Worm (Caenorhabditis elegans) whole organism, midembryonic: Measurements from ENCODE around the gene hst-6.

ENCODE experiments used
- T22C8.4 ChIP-seq: fragments of 200-800 bp; sonication (Bioruptor generic); IDR thresholded peaks from 2 replicates; pipeline ENCODE4 v1.3.6; 2022; ENCODE audit warnings: missing genetic modification characterization, missing compliant biosample characterization
- cog-1 ChIP-seq: sonication (generic microtip); optimal IDR thresholded peaks from 2 replicates; lab custom pipeline; 2016; ENCODE audit warnings: missing genetic modification characterization, missing compliant biosample characterization
- flt-1 ChIP-seq: fragments of 200-800 bp; sonication (Bioruptor generic); IDR thresholded peaks from 2 replicates; pipeline ENCODE4 v1.3.6; 2022; ENCODE audit warnings: missing genetic modification characterization, missing compliant biosample characterization
- klf-2 ChIP-seq: fragments of 200-800 bp; sonication (Bioruptor generic); conservative IDR thresholded peaks from 2 replicates; pipeline ENCODE4 v1.3.6; 2022; ENCODE audit warnings: missing genetic modification reagents, missing genetic modification characterization, missing compliant biosample characterization
- med-1 ChIP-seq: sonication (generic microtip); optimal IDR thresholded peaks from 2 replicates; lab custom pipeline; 2017; ENCODE audit warnings: missing genetic modification characterization, mild to moderate bottlenecking, missing compliant biosample characterization, antibody characterized with exemption, missing genetic modification reagents; ENCODE audit not compliant: insufficient read depth
- ref-1 ChIP-seq: fragments of 200-800 bp; sonication (Bioruptor generic); conservative IDR thresholded peaks from 2 replicates; pipeline ENCODE4 v1.3.6; 2022; ENCODE audit warnings: missing genetic modification reagents, missing genetic modification characterization, missing compliant biosample characterization
- tab-1 ChIP-seq: fragments of 200-800 bp; sonication (Bioruptor generic); IDR thresholded peaks from 2 replicates; pipeline ENCODE4 v1.3.6; 2022; ENCODE audit warnings: missing genetic modification characterization, missing compliant biosample characterization
- ztf-23 ChIP-seq: fragments of 200-800 bp; sonication (Bioruptor generic); IDR thresholded peaks from 2 replicates; pipeline ENCODE4 v1.3.6; 2022; ENCODE audit warnings: missing genetic modification reagents, missing genetic modification characterization, missing compliant biosample characterization
- ztf-29 ChIP-seq: fragments of 200-800 bp; sonication (Bioruptor generic); IDR thresholded peaks from 2 replicates; pipeline ENCODE4 v1.3.6; 2022; ENCODE audit warnings: missing genetic modification reagents, missing genetic modification characterization, missing compliant biosample characterization

Gene hst-6

DNA sequence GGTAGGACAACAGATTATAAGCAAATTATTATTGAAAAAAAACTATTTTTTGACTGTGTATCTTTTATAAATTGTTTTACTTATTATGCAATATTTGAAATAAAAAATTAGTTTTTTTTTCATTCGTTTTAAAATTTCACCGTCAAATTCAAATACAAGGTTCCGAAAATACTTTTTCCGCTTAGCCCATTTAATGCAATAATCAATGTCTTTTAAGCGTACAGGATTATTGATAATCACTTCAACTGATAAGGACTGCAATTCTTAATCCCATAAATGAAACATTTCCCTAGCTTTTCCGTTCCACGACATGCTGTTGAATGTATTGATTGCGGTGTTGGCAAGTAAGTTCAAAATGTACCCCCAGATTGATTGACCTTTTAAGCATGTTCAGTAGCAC, 18.4 kb upstream of the hst-6 start, which contains the start of gene nspg-12:
Gene nspg-12, plus strand, starts transcription at position 301 of the 400 bp plus-strand sequence.
- TF ChIP-seq ztf-23 (GFP tag; lab: Robert Waterston, UW) (no peak), T22C8.4 (GFP tag; lab: Robert Waterston, UW) (no peak), ztf-29 (GFP tag; lab: Robert Waterston, UW) (no peak), med-1 (GFP tag; lab: Kevin White, UChicago) (no peak), flt-1 (no peak), tab-1 (GFP tag; lab: Robert Waterston, UW) (no peak), cog-1 (no peak), klf-2 (no peak), ref-1 (no peak)

DNA sequence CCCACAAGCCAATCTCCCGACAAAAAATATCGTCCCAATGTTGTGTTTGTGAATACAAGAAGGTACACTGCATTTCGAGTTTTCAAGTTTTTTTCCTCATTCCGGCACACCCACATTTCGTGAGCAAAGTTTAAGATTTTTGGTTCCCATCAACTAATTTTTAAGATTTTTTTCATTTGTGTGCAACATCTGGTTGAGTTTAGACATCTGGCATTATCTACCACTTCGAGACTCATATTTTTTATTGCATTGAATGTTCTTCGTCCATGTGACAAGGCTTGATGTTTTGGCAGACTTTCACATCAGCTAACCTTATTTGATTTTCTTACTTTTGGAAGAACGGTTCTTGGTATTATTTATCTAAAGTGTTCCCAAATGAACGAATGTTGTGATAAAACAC, 15.0 kb upstream of the hst-6 start:
- TF ChIP-seq T22C8.4 (GFP tag; lab: Robert Waterston, UW) (no peak), klf-2 (no peak), ref-1 (no peak), ztf-23 (GFP tag; lab: Robert Waterston, UW) (no peak), ztf-29 (GFP tag; lab: Robert Waterston, UW) (no peak), cog-1 (no peak), flt-1 (no peak), tab-1 (GFP tag; lab: Robert Waterston, UW) (no peak), med-1 (GFP tag; lab: Kevin White, UChicago) (no peak)

DNA sequence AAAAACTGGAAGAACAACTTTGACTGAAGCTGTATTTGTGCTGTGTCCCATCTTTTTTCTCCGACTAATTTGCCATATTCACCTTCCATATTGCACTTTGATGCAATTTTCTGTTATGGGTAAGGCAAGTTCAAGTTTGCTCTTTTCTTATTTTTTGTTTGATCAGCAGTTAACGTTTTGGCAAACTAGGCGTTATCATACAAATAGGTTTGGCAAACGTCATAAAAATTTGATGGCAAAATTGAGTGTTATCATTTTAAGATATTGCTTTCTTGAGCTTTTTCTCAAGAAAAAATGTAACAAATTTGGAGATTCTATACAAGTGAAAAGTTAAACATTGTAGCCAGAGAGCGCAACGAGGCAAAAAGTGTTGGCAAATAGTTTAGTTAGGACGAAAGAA, 13.3 kb upstream of the hst-6 start:
- TF ChIP-seq ztf-29 (GFP tag; lab: Robert Waterston, UW) (no peak), med-1 (GFP tag; lab: Kevin White, UChicago) (no peak), T22C8.4 (GFP tag; lab: Robert Waterston, UW) (no peak), flt-1 (no peak), cog-1 (no peak), klf-2 (no peak), ref-1 (no peak), tab-1 (GFP tag; lab: Robert Waterston, UW) (no peak), ztf-23 (GFP tag; lab: Robert Waterston, UW) (no peak)

DNA sequence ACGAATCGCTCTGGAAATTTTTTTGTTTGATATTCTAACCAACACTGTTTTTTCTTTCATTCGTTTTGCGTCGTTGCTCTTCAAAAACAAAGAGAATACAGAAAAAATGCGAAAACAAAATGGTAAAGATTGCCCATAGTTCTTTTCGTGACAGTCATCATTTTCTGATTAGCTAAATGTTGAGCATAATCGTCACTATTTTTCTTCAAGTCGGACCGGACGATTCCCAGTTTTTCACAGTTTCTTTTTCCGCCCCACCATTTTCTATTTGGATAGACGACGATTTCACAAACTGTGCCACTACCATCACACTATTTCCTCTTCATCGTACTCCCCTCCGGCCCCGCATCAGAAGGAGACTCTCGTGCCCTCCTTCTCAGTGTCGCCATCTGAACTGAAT, 11.8 kb upstream of the hst-6 start:
- no peak for TF ChIP-seq med-1 (GFP tag; lab: Kevin White, UChicago)
- TF ChIP-seq ztf-29 (GFP tag; lab: Robert Waterston, UW): no peak
- TF ChIP-seq ref-1: no peak
- TF ChIP-seq ztf-23 (GFP tag; lab: Robert Waterston, UW): no peak
- TF ChIP-seq tab-1 (GFP tag; lab: Robert Waterston, UW): no peak
- TF ChIP-seq flt-1: no peak
- no peak for TF ChIP-seq cog-1
- no peak for TF ChIP-seq klf-2
- no peak for TF ChIP-seq T22C8.4 (GFP tag; lab: Robert Waterston, UW)

DNA sequence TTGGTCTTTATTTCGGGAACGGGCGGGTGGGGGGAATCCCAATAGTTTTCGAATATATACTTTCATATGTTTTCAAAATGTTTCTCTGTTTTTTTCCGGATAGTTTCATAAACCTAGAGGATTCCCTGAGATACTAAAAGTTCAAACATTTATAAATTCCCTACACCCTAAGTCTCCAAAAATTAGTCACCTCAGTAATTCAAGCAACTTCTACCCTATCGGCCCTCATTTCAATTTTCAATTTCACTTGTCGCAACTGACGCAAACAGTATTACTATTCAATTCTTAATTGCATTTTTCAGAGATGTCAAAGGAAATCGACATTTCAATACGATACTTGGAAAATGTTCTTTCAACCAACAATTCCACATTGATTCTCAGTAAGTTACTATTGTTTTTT, 11.3 kb upstream of the hst-6 start, which contains the start of gene Y34B4A.4:
Gene Y34B4A.4, plus strand, starts transcription at position 301 of the 400 bp plus-strand sequence.
- no peak for TF ChIP-seq ztf-23 (GFP tag; lab: Robert Waterston, UW)

DNA sequence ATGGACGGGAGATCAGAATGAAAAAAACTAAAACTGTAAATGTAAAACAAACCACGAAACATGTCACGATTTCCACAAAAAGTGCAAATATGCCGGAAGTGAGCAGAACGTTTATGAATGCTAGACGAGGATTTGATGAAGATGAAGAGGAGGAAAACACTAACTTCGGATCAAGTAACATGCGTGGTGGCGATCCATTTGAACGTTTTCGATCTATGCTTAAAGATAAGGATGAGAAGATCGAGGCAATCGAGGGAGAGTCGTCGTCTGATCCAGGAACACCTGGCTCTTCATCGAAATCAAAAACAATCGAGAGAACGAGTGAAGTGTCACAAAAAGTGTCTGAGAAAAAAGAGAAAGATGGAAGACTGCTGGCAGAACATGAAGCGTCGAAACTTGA, 10.0 kb upstream of the hst-6 start:
- TF ChIP-seq tab-1 (GFP tag; lab: Robert Waterston, UW): no peak
- TF ChIP-seq cog-1: no peak
- TF ChIP-seq flt-1: no peak
- no peak for TF ChIP-seq med-1 (GFP tag; lab: Kevin White, UChicago)
- TF ChIP-seq ref-1: no peak
- TF ChIP-seq ztf-29 (GFP tag; lab: Robert Waterston, UW): no peak
- no peak for TF ChIP-seq T22C8.4 (GFP tag; lab: Robert Waterston, UW)
- no peak for TF ChIP-seq klf-2
- TF ChIP-seq ztf-23 (GFP tag; lab: Robert Waterston, UW): no peak

DNA sequence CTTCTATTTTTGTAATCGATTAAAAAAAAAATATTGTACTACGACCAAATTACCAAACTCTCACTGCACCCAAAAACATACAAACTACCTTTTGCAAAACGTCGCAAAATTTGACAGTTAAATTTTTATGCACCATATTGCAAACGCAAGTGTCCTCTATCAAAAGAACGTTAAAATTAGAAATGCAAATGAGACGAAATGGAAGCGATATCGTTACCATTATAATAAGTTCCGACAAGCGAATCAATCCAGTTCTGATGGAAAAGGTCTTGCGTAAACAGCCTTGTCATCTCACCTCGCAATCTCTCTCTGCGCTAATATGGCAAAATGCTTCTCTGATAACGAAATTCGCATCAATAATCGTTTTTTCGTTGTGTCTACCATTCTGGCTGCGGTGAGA, 7.3 kb upstream of the hst-6 start:
- no peak for TF ChIP-seq T22C8.4 (GFP tag; lab: Robert Waterston, UW)
- no peak for TF ChIP-seq ztf-29 (GFP tag; lab: Robert Waterston, UW)
- TF ChIP-seq ztf-23 (GFP tag; lab: Robert Waterston, UW): no peak
- no peak for TF ChIP-seq med-1 (GFP tag; lab: Kevin White, UChicago)
- TF ChIP-seq cog-1: no peak

DNA sequence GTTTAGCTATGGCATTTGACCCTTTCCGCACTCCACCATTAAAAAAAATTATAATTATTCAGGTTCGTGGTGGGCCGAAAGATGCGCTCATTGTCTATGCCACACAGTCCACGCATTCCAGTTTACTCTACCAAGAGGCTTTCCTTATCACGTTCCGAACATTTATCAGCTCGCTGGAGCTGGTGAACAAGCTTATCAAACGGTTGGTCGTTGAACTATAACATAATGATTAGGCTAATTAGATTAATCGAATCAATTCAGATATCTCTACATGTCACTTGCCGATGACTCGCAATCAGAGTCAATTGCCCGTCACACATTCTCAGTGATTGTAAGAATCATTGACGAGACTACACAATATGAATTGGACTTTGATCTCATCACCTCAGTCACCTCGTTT, 6.0 kb upstream of the hst-6 start:
- TF ChIP-seq med-1 (GFP tag; lab: Kevin White, UChicago): no peak
- TF ChIP-seq ztf-29 (GFP tag; lab: Robert Waterston, UW): no peak
- no peak for TF ChIP-seq flt-1
- no peak for TF ChIP-seq ref-1
- TF ChIP-seq T22C8.4 (GFP tag; lab: Robert Waterston, UW): no peak
- no peak for TF ChIP-seq ztf-23 (GFP tag; lab: Robert Waterston, UW)

DNA sequence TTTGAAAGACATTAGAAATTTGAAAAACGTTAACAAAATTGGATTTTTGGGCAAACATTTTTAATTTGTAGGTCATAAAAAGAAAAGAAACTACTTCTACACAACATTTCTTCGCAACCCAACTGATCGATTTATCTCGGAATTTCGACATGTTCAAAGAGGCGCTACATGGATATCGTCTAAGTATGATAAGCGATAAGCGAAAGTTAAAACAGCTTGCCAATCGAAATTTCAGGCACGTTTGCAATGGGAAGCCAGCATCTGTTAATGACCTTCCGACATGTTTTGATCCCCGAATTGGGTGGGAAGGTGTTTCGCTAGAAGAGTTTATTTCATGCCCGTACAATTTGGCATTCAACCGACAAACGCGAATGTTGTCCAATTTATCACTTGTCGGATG, 1.4 kb downstream of the hst-6 start:
- TF ChIP-seq tab-1 (GFP tag; lab: Robert Waterston, UW) (no peak), ztf-29 (GFP tag; lab: Robert Waterston, UW) (no peak), flt-1 (no peak), med-1 (GFP tag; lab: Kevin White, UChicago) (no peak), ref-1 (no peak), ztf-23 (GFP tag; lab: Robert Waterston, UW) (no peak), cog-1 (no peak), klf-2 (no peak), T22C8.4 (GFP tag; lab: Robert Waterston, UW) (no peak)

DNA sequence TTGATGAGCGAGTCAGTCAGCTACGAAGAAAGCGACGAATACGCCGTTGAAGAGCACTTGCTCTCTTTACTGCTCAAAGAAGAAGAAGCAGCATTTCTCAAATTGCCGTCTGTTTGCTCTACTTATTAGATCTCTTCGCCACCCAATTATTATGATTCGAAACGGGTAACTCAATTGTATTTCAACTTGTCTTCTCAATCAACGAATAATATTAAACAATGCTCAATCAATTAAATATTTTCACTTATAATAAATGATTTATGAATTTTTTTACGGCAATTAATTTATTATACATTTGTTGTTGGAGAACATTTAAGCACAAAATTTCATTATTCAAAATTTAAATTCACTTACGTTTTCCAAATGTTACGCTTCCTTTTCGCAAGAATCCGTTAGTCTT, 2.9 kb downstream of the hst-6 start:
- no peak for TF ChIP-seq tab-1 (GFP tag; lab: Robert Waterston, UW)
- no peak for TF ChIP-seq flt-1
- TF ChIP-seq ztf-29 (GFP tag; lab: Robert Waterston, UW): no peak
- no peak for TF ChIP-seq ref-1
- TF ChIP-seq med-1 (GFP tag; lab: Kevin White, UChicago): no peak
- no peak for TF ChIP-seq klf-2
- no peak for TF ChIP-seq ztf-23 (GFP tag; lab: Robert Waterston, UW)
- no peak for TF ChIP-seq T22C8.4 (GFP tag; lab: Robert Waterston, UW)
- TF ChIP-seq cog-1: no peak
